Fruit fly (Drosophila melanogaster) Kc167 (cell line): Measurements from ENCODE around the gene CG33927.

Source experiments
- insv ChIP-seq: fragments of >200 bp; optimal IDR thresholded peaks from 3 replicates; lab custom pipeline; 2018; ENCODE audit warnings: missing external identifiers
- psq ChIP-seq: fragments of >200 bp; optimal IDR thresholded peaks from 2 replicates; lab custom pipeline; 2017; ENCODE audit warnings: missing external identifiers

- TF ChIP-seq insv (lab: Kevin White, UChicago) = no peak
- TF ChIP-seq psq (lab: Kevin White, UChicago) = no peak
Measured at dm6 chr3R:4726294-4726693, 35.9 kb upstream of the CG33927 start.
